Worm (Caenorhabditis elegans) whole organism, late embryonic: Measurements from ENCODE around the gene srh-235.
"Not testable (repeated sequence)": the region's sequence is repeated elsewhere in the genome, so short reads cannot be mapped to it uniquely, and the experiment has no call there.

Experiments
- C38D4.7 ChIP-seq: fragments of 200-800 bp; sonication (Bioruptor generic); optimal IDR thresholded peaks from 2 replicates; lab custom pipeline; 2018; ENCODE audit warnings: mild to moderate bottlenecking, missing genetic modification characterization, moderate library complexity, missing compliant biosample characterization
- K02D7.2 ChIP-seq: sonication (generic microtip); optimal IDR thresholded peaks from 2 replicates; lab custom pipeline; 2017; ENCODE audit warnings: mild to moderate bottlenecking, missing genetic modification characterization, missing compliant biosample characterization
- K09A11.1 ChIP-seq: sonication (generic microtip); optimal IDR thresholded peaks from 2 replicates; lab custom pipeline; 2017; ENCODE audit warnings: antibody characterized with exemption, mild to moderate bottlenecking, missing genetic modification characterization, missing compliant biosample characterization; ENCODE audit not compliant: insufficient read depth
- T23F11.4 ChIP-seq: fragments of 200-800 bp; sonication (Bioruptor generic); optimal IDR thresholded peaks from 2 replicates; lab custom pipeline; 2018; ENCODE audit warnings: mild to moderate bottlenecking, missing genetic modification characterization, missing compliant biosample characterization
- ahr-1 ChIP-seq: sonication (generic microtip); optimal IDR thresholded peaks from 2 replicates; lab custom pipeline; 2016; ENCODE audit warnings: missing genetic modification characterization, missing compliant biosample characterization
- ceh-14 ChIP-seq: sonication (generic microtip); optimal IDR thresholded peaks from 2 replicates; lab custom pipeline; 2016; ENCODE audit warnings: missing genotype, missing genetic modification characterization, missing compliant biosample characterization
- ceh-19 ChIP-seq: fragments of 200-800 bp; sonication (Bioruptor generic); optimal IDR thresholded peaks from 2 replicates; lab custom pipeline; 2018; ENCODE audit warnings: mild to moderate bottlenecking, missing genetic modification characterization, missing compliant biosample characterization
- ceh-2 ChIP-seq: sonication (generic microtip); optimal IDR thresholded peaks from 2 replicates; lab custom pipeline; 2016; ENCODE audit warnings: missing genotype, missing genetic modification characterization, missing compliant biosample characterization
- ceh-24 ChIP-seq: sonication (generic microtip); optimal IDR thresholded peaks from 2 replicates; lab custom pipeline; 2016; ENCODE audit warnings: mild to moderate bottlenecking, missing genetic modification characterization, missing compliant biosample characterization
- ceh-45 ChIP-seq: fragments of 200-800 bp; sonication (Bioruptor generic); IDR thresholded peaks from 2 replicates; pipeline ENCODE4 v1.3.6; 2022; ENCODE audit warnings: missing genetic modification reagents, missing genetic modification characterization, missing compliant biosample characterization
- ceh-6 ChIP-seq: fragments of 200-800 bp; sonication (Bioruptor generic); optimal IDR thresholded peaks from 2 replicates; lab custom pipeline; 2018; ENCODE audit warnings: mild to moderate bottlenecking, missing genetic modification characterization, missing compliant biosample characterization
- ceh-9 ChIP-seq: sonication (generic microtip); optimal IDR thresholded peaks from 2 replicates; lab custom pipeline; 2016; ENCODE audit warnings: mild to moderate bottlenecking, missing genetic modification characterization, inconsistent platforms, missing compliant biosample characterization
- dve-1 ChIP-seq: sonication (generic microtip); optimal IDR thresholded peaks from 2 replicates; lab custom pipeline; 2017; ENCODE audit warnings: antibody characterized with exemption, mild to moderate bottlenecking, missing genetic modification characterization, missing compliant biosample characterization
- elt-4 ChIP-seq: sonication (generic microtip); optimal IDR thresholded peaks from 2 replicates; lab custom pipeline; 2016; ENCODE audit warnings: missing genetic modification characterization, missing compliant biosample characterization
- fkh-10 ChIP-seq: fragments of 150-350 bp; optimal IDR thresholded peaks from 2 replicates; lab custom pipeline; 2014; ENCODE audit warnings: missing biosample characterization, missing genetic modification reagents, missing genetic modification characterization
- fkh-6 ChIP-seq: sonication (generic microtip); optimal IDR thresholded peaks from 2 replicates; lab custom pipeline; 2016; ENCODE audit warnings: missing genetic modification characterization, missing compliant biosample characterization
- hlh-6 ChIP-seq: sonication (generic microtip); optimal IDR thresholded peaks from 2 replicates; lab custom pipeline; 2016; ENCODE audit warnings: missing genotype, missing genetic modification characterization, missing compliant biosample characterization
- hlh-8 ChIP-seq: sonication (generic microtip); optimal IDR thresholded peaks from 2 replicates; lab custom pipeline; 2016; ENCODE audit warnings: missing genotype, missing genetic modification characterization, missing compliant biosample characterization
- lim-6 ChIP-seq: sonication (generic microtip); optimal IDR thresholded peaks from 2 replicates; lab custom pipeline; 2016; ENCODE audit warnings: missing genetic modification characterization, missing compliant biosample characterization
- madf-2 ChIP-seq: sonication (generic microtip); optimal IDR thresholded peaks from 2 replicates; lab custom pipeline; 2017; ENCODE audit warnings: missing genetic modification characterization, missing compliant biosample characterization
- mec-3 ChIP-seq: sonication (generic microtip); optimal IDR thresholded peaks from 2 replicates; lab custom pipeline; 2016; ENCODE audit warnings: borderline replicate concordance, missing genetic modification characterization, missing compliant biosample characterization
- nfya-1 ChIP-seq: sonication (generic microtip); optimal IDR thresholded peaks from 2 replicates; lab custom pipeline; 2017; ENCODE audit warnings: missing genetic modification characterization, mild to moderate bottlenecking, missing compliant biosample characterization, antibody characterized with exemption, moderate library complexity
- nhr-232 ChIP-seq: sonication (generic microtip); optimal IDR thresholded peaks from 2 replicates; lab custom pipeline; 2016; ENCODE audit warnings: missing genetic modification characterization, missing compliant biosample characterization
- odd-2 ChIP-seq: sonication (generic microtip); optimal IDR thresholded peaks from 2 replicates; lab custom pipeline; 2017; ENCODE audit warnings: antibody characterized with exemption, mild to moderate bottlenecking, missing genetic modification characterization, missing compliant biosample characterization
- pag-3 ChIP-seq: sonication (generic microtip); optimal IDR thresholded peaks from 2 replicates; lab custom pipeline; 2016; ENCODE audit warnings: missing compliant biosample characterization, missing genetic modification characterization, borderline replicate concordance
- pat-9 ChIP-seq: fragments of 200-800 bp; sonication (Bioruptor generic); optimal IDR thresholded peaks from 2 replicates; lab custom pipeline; 2018; ENCODE audit warnings: mild to moderate bottlenecking, missing genetic modification characterization, moderate library complexity, missing compliant biosample characterization
- pha-2 ChIP-seq: sonication (generic microtip); optimal IDR thresholded peaks from 2 replicates; lab custom pipeline; 2017; ENCODE audit warnings: mild to moderate bottlenecking, missing genetic modification characterization, missing compliant biosample characterization
- sox-4 ChIP-seq: sonication (generic microtip); optimal IDR thresholded peaks from 2 replicates; lab custom pipeline; 2017; ENCODE audit warnings: mild to moderate bottlenecking, missing genetic modification characterization, inconsistent platforms, missing compliant biosample characterization
- syd-9 ChIP-seq: sonication (generic microtip); optimal IDR thresholded peaks from 2 replicates; lab custom pipeline; 2016; ENCODE audit warnings: mild to moderate bottlenecking, missing genetic modification characterization, moderate library complexity, missing compliant biosample characterization
- tbx-2 ChIP-seq: sonication (generic microtip); optimal IDR thresholded peaks from 2 replicates; lab custom pipeline; 2016; ENCODE audit warnings: missing genetic modification characterization, missing compliant biosample characterization
- tbx-7 ChIP-seq: sonication (generic microtip); optimal IDR thresholded peaks from 2 replicates; lab custom pipeline; 2016; ENCODE audit warnings: missing genotype, missing genetic modification characterization, missing compliant biosample characterization
- unc-86 ChIP-seq: sonication (generic microtip); optimal IDR thresholded peaks from 2 replicates; lab custom pipeline; 2016; ENCODE audit warnings: missing genetic modification characterization, missing compliant biosample characterization
- zip-5 ChIP-seq: sonication (generic microtip); optimal IDR thresholded peaks from 2 replicates; lab custom pipeline; 2016; ENCODE audit warnings: missing genetic modification characterization, missing compliant biosample characterization
- ztf-16 ChIP-seq: sonication (generic microtip); optimal IDR thresholded peaks from 2 replicates; lab custom pipeline; 2017; ENCODE audit warnings: missing genetic modification characterization, missing compliant biosample characterization

Gene srh-235

DNA sequence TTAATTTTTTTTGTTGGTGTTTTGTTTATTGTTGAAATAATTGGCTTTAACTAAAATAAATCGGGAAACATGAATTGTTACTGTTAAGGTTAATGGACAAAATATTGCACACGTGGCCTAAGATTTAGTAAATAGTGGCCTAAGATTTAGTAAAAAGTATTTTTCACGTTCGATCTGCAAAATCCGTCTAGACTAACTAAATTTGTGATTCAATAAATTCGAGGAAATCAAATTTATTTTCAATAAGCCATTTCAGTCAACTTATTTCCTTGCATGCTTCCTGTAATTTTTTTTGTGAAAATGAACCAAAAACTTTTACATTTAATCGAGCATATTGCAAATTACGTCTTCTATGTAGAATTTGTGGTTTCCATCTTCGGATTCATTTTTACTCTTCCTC is 4.7 kb downstream of the srh-235 start, which contains the start of gene srw-72:
Gene srw-72, plus strand, starts transcription at position 301 of the 400 bp plus-strand sequence.
- TF ChIP-seq K02D7.2 (tag; lab: Kevin White, UChicago) (no peak), syd-9 (tag; lab: Kevin White, UChicago) (no peak), zip-5 (tag; lab: Kevin White, UChicago) (no peak), dve-1 (no peak), fkh-10 (GFP tag; lab: Kevin White, UChicago) (no peak), sox-4 (no peak), madf-2 (tag; lab: Kevin White, UChicago) (no peak), pag-3 (tag; lab: Kevin White, UChicago) (no peak), ceh-6 (GFP tag; lab: Kevin White, UChicago) (no peak), hlh-6 (tag; lab: Kevin White, UChicago) (no peak), ceh-24 (tag; lab: Kevin White, UChicago) (no peak), lim-6 (tag; lab: Kevin White, UChicago) (no peak), tbx-2 (no peak), odd-2 (tag; lab: Kevin White, UChicago) (no peak), ceh-9 (no peak), nfya-1 (tag; lab: Kevin White, UChicago) (no peak), elt-4 (no peak), tbx-7 (no peak), nhr-232 (tag; lab: Kevin White, UChicago) (no peak)

DNA sequence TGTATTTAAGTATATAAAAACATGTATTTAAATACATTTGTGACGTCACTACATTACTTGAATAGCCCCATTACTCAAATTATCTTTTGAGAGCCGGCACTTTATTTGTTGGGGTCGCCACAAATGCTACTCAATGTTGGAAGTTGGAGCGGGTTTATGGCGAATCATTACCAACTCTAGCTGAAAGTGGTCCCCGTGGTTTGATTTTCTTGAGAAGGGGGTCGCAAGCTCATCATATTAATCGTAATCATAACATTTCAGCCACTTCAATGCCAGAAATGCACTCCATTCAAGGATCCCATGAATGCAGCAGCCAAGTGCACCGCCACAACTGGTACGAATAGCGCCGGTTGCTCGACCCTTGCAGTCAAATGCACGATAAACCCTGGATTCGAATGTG is 7.2 kb downstream of the srh-235 start, which contains the start of gene F20E11.7:
Gene F20E11.7, plus strand, starts transcription at position 301 of the 400 bp plus-strand sequence.
- TF ChIP-seq ceh-14 (tag; lab: Kevin White, UChicago); T23F11.4 (GFP tag; lab: Kevin White, UChicago); C38D4.7 (GFP tag; lab: Kevin White, UChicago): not testable (repeated sequence)
- TF ChIP-seq, all 69 proteins: peak for 0; not testable (repeated sequence) for 69

DNA sequence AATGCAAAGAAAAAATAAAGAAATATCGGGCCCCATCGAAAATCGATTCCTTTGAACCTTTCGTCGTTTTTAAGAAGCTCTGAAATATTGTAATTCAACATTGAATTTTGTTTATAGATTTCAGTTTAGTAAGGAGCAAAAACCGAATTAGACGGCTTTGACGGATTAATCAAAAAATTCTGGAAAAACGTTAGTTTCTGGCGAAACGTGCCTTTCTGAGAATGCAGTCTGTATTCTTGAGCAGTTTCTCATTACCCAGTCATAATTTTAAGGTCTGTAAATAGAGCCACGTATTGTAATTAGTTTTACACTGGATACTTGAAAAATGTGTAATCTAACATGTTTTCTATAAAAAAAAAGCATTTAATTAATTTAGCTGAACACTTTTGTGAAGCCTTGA is 11.4 kb downstream of the srh-235 start, which contains the start of gene srz-48:
Gene srz-48, minus strand, starts transcription at position 101 of the 400 bp plus-strand sequence.
- TF ChIP-seq pha-2 (tag; lab: Kevin White, UChicago) (no peak), ahr-1 (no peak), K02D7.2 (tag; lab: Kevin White, UChicago) (no peak), dve-1 (no peak)

DNA sequence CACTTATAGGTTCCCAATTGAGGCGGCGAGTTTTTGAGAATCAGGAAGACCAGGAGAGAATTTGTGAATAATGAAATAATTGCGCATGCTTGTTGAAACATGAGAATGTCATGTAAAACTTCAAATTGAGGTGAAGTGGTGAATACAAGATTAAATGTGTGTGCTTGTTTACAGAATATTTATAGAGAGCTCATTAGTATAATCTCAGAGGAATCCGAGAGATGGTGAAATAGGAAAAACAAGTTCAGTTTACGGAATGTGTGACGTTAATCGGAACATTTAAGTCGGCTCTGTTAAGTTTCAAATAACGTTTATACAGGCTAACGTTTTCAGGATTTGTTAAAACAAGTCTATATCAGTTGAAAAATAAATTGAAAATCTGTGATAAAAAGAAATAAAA is 13.4 kb downstream of the srh-235 start, which contains the start of gene str-200:
Gene str-200, minus strand, starts transcription at position 101 of the 400 bp plus-strand sequence.
- TF ChIP-seq ztf-16 (tag; lab: Kevin White, UChicago) (no peak), tbx-2 (no peak), pha-2 (tag; lab: Kevin White, UChicago) (no peak), dve-1 (no peak), K09A11.1 (tag; lab: Kevin White, UChicago) (no peak)

DNA sequence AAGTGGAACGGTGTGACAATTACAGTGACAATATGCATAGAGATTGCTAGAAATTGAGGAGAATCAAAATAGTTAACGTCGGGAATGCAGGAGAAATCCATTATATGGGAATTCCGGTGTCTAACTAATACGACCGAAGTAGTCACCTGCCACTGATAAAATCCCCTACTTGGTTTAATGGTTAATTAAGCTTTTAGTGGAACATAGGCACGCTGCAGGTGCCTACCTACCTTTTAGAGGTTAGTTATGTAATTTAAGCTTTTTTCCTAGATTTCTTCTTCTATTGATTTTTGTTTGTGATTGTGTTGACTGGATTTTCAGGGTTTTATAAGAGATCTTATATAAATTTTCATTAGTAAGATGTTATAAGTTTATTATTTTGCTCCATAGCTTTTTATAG is 15.3 kb downstream of the srh-235 start, which contains the start of gene srh-203:
Gene srh-203, minus strand, starts transcription at position 101 of the 400 bp plus-strand sequence.
- TF ChIP-seq nfya-1 (tag; lab: Kevin White, UChicago); mec-3 (tag; lab: Kevin White, UChicago); fkh-10 (GFP tag; lab: Kevin White, UChicago): not testable (repeated sequence)

DNA sequence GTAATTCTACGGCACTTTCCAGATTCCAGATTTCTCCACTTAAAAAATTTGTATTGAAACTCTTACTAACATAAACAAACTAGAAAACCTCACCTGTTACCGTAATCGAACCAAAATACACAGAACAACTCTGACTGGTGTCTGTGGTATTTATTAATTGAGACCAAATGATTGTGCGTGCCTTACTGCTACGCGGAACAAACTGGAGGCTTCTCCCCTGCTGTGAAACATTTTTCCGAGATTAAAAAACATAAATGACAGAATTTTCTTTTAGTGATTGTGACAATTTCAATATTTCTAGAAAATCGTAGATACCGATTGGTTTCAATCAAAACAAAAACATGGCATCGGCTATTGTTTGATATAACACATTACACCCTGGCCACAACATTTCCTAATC is 21.6 kb downstream of the srh-235 start:
- TF ChIP-seq ceh-45 (GFP tag; lab: Robert Waterston, UW), result no peak
- TF ChIP-seq pag-3 (tag; lab: Kevin White, UChicago), result no peak
- TF ChIP-seq dve-1, result no peak
- no peak for TF ChIP-seq syd-9 (tag; lab: Kevin White, UChicago)
- no peak for TF ChIP-seq fkh-6
- TF ChIP-seq ceh-14 (tag; lab: Kevin White, UChicago), result no peak
- no peak for TF ChIP-seq madf-2 (tag; lab: Kevin White, UChicago)
- no peak for TF ChIP-seq ceh-2 (tag; lab: Kevin White, UChicago)
- no peak for TF ChIP-seq unc-86 (tag; lab: Kevin White, UChicago)
- no peak for TF ChIP-seq pha-2 (tag; lab: Kevin White, UChicago)
- TF ChIP-seq tbx-7, result no peak
- TF ChIP-seq nhr-232 (tag; lab: Kevin White, UChicago), result no peak
- no peak for TF ChIP-seq ceh-6 (GFP tag; lab: Kevin White, UChicago)
- TF ChIP-seq ceh-19, result no peak
- no peak for TF ChIP-seq pat-9 (tag; lab: Kevin White, UChicago)
- TF ChIP-seq hlh-8 (tag; lab: Kevin White, UChicago), result no peak
- TF ChIP-seq, all 69 proteins: peak for 0
